Worm (Caenorhabditis elegans) whole organism, late embryonic: ENCODE measurements around the gene C35B1.3.
A peak's percentile ranks its signal among the peaks of the same experiment; 100 is the strongest.

Source experiments
- C08G9.2 ChIP-seq: sonication (generic microtip); optimal IDR thresholded peaks from 2 replicates; lab custom pipeline; 2016; ENCODE audit warnings: mild to moderate bottlenecking, missing genetic modification characterization, moderate library complexity, missing compliant biosample characterization
- C38D4.7 ChIP-seq: fragments of 200-800 bp; sonication (Bioruptor generic); optimal IDR thresholded peaks from 2 replicates; lab custom pipeline; 2018; ENCODE audit warnings: mild to moderate bottlenecking, missing genetic modification characterization, moderate library complexity, missing compliant biosample characterization
- F13H6.1 ChIP-seq: sonication (generic microtip); optimal IDR thresholded peaks from 2 replicates; lab custom pipeline; 2016; ENCODE audit warnings: missing genetic modification characterization, missing compliant biosample characterization
- K02D7.2 ChIP-seq: sonication (generic microtip); optimal IDR thresholded peaks from 2 replicates; lab custom pipeline; 2017; ENCODE audit warnings: mild to moderate bottlenecking, missing genetic modification characterization, missing compliant biosample characterization
- K09A11.1 ChIP-seq: sonication (generic microtip); optimal IDR thresholded peaks from 2 replicates; lab custom pipeline; 2017; ENCODE audit warnings: antibody characterized with exemption, mild to moderate bottlenecking, missing genetic modification characterization, missing compliant biosample characterization; ENCODE audit not compliant: insufficient read depth
- T23F11.4 ChIP-seq: fragments of 200-800 bp; sonication (Bioruptor generic); optimal IDR thresholded peaks from 2 replicates; lab custom pipeline; 2018; ENCODE audit warnings: mild to moderate bottlenecking, missing genetic modification characterization, missing compliant biosample characterization
- Y22D7AL.16 ChIP-seq: sonication (generic microtip); optimal IDR thresholded peaks from 2 replicates; lab custom pipeline; 2016; ENCODE audit warnings: missing genetic modification characterization, missing compliant biosample characterization
- ama-1 ChIP-seq: fragments of 150-350 bp; optimal IDR thresholded peaks from 2 replicates; lab custom pipeline; 2014
- ceh-14 ChIP-seq: sonication (generic microtip); optimal IDR thresholded peaks from 2 replicates; lab custom pipeline; 2016; ENCODE audit warnings: missing genotype, missing genetic modification characterization, missing compliant biosample characterization
- ceh-19 ChIP-seq: fragments of 200-800 bp; sonication (Bioruptor generic); optimal IDR thresholded peaks from 2 replicates; lab custom pipeline; 2018; ENCODE audit warnings: mild to moderate bottlenecking, missing genetic modification characterization, missing compliant biosample characterization
- ceh-2 ChIP-seq: sonication (generic microtip); optimal IDR thresholded peaks from 2 replicates; lab custom pipeline; 2016; ENCODE audit warnings: missing genotype, missing genetic modification characterization, missing compliant biosample characterization
- ceh-22 ChIP-seq: sonication (generic microtip); optimal IDR thresholded peaks from 2 replicates; lab custom pipeline; 2017; ENCODE audit warnings: missing biosample characterization, missing genetic modification characterization
- ceh-24 ChIP-seq: sonication (generic microtip); optimal IDR thresholded peaks from 2 replicates; lab custom pipeline; 2016; ENCODE audit warnings: mild to moderate bottlenecking, missing genetic modification characterization, missing compliant biosample characterization
- ceh-31 ChIP-seq: sonication (generic microtip); optimal IDR thresholded peaks from 2 replicates; lab custom pipeline; 2016; ENCODE audit warnings: missing genetic modification characterization, missing compliant biosample characterization
- ceh-34 ChIP-seq: sonication (generic microtip); optimal IDR thresholded peaks from 2 replicates; lab custom pipeline; 2016; ENCODE audit warnings: mild to moderate bottlenecking, missing genetic modification characterization, missing compliant biosample characterization
- ceh-48 ChIP-seq: sonication (generic microtip); optimal IDR thresholded peaks from 2 replicates; lab custom pipeline; 2016; ENCODE audit warnings: missing genetic modification characterization, inconsistent platforms, missing compliant biosample characterization
- ceh-6 ChIP-seq: fragments of 200-800 bp; sonication (Bioruptor generic); optimal IDR thresholded peaks from 2 replicates; lab custom pipeline; 2018; ENCODE audit warnings: mild to moderate bottlenecking, missing genetic modification characterization, missing compliant biosample characterization
- ceh-9 ChIP-seq: sonication (generic microtip); optimal IDR thresholded peaks from 2 replicates; lab custom pipeline; 2016; ENCODE audit warnings: mild to moderate bottlenecking, missing genetic modification characterization, inconsistent platforms, missing compliant biosample characterization
- che-1 ChIP-seq: sonication (generic microtip); optimal IDR thresholded peaks from 2 replicates; lab custom pipeline; 2016; ENCODE audit warnings: mild to moderate bottlenecking, missing genetic modification characterization, missing compliant biosample characterization
- elt-4 ChIP-seq: sonication (generic microtip); optimal IDR thresholded peaks from 2 replicates; lab custom pipeline; 2016; ENCODE audit warnings: missing genetic modification characterization, missing compliant biosample characterization
- fkh-6 ChIP-seq: sonication (generic microtip); optimal IDR thresholded peaks from 2 replicates; lab custom pipeline; 2016; ENCODE audit warnings: missing genetic modification characterization, missing compliant biosample characterization
- hlh-13 ChIP-seq: fragments of 200-800 bp; sonication (Bioruptor generic); optimal IDR thresholded peaks from 2 replicates; lab custom pipeline; 2018; ENCODE audit warnings: mild to moderate bottlenecking, missing genetic modification characterization, missing compliant biosample characterization
- hlh-30 ChIP-seq: sonication (generic microtip); optimal IDR thresholded peaks from 2 replicates; lab custom pipeline; 2017; ENCODE audit warnings: antibody characterized with exemption, missing genetic modification characterization, missing compliant biosample characterization; ENCODE audit not compliant: insufficient read depth
- hlh-6 ChIP-seq: sonication (generic microtip); optimal IDR thresholded peaks from 2 replicates; lab custom pipeline; 2016; ENCODE audit warnings: missing genotype, missing genetic modification characterization, missing compliant biosample characterization
- lin-11 ChIP-seq: fragments of 200-800 bp; sonication (Bioruptor generic); optimal IDR thresholded peaks from 2 replicates; lab custom pipeline; 2018; ENCODE audit warnings: mild to moderate bottlenecking, missing genetic modification characterization, missing compliant biosample characterization
- madf-2 ChIP-seq: sonication (generic microtip); optimal IDR thresholded peaks from 2 replicates; lab custom pipeline; 2017; ENCODE audit warnings: missing genetic modification characterization, missing compliant biosample characterization
- mec-3 ChIP-seq: sonication (generic microtip); optimal IDR thresholded peaks from 2 replicates; lab custom pipeline; 2016; ENCODE audit warnings: borderline replicate concordance, missing genetic modification characterization, missing compliant biosample characterization
- nhr-232 ChIP-seq: sonication (generic microtip); optimal IDR thresholded peaks from 2 replicates; lab custom pipeline; 2016; ENCODE audit warnings: missing genetic modification characterization, missing compliant biosample characterization
- pag-3 ChIP-seq: sonication (generic microtip); optimal IDR thresholded peaks from 2 replicates; lab custom pipeline; 2016; ENCODE audit warnings: missing compliant biosample characterization, missing genetic modification characterization, borderline replicate concordance
- pha-2 ChIP-seq: sonication (generic microtip); optimal IDR thresholded peaks from 2 replicates; lab custom pipeline; 2017; ENCODE audit warnings: mild to moderate bottlenecking, missing genetic modification characterization, missing compliant biosample characterization
- ref-2 ChIP-seq: sonication (generic microtip); optimal IDR thresholded peaks from 2 replicates; lab custom pipeline; 2016; ENCODE audit warnings: missing genetic modification characterization, missing compliant biosample characterization
- rnt-1 ChIP-seq: sonication (generic microtip); optimal IDR thresholded peaks from 2 replicates; lab custom pipeline; 2016; ENCODE audit warnings: missing genetic modification characterization, missing compliant biosample characterization
- sdc-2 ChIP-seq: sonication (generic microtip); optimal IDR thresholded peaks from 2 replicates; lab custom pipeline; 2016; ENCODE audit warnings: missing genotype, missing genetic modification characterization, missing compliant biosample characterization
- sox-2 ChIP-seq: fragments of 200-800 bp; sonication (Bioruptor generic); IDR thresholded peaks from 2 replicates; pipeline ENCODE4 v1.3.6; 2022; ENCODE audit warnings: missing genetic modification reagents, missing genetic modification characterization, missing compliant biosample characterization
- sox-4 ChIP-seq: sonication (generic microtip); optimal IDR thresholded peaks from 2 replicates; lab custom pipeline; 2017; ENCODE audit warnings: mild to moderate bottlenecking, missing genetic modification characterization, inconsistent platforms, missing compliant biosample characterization
- syd-9 ChIP-seq: sonication (generic microtip); optimal IDR thresholded peaks from 2 replicates; lab custom pipeline; 2016; ENCODE audit warnings: mild to moderate bottlenecking, missing genetic modification characterization, moderate library complexity, missing compliant biosample characterization
- tbx-2 ChIP-seq: sonication (generic microtip); optimal IDR thresholded peaks from 2 replicates; lab custom pipeline; 2016; ENCODE audit warnings: missing genetic modification characterization, missing compliant biosample characterization
- ttx-3 ChIP-seq: sonication (generic microtip); optimal IDR thresholded peaks from 2 replicates; lab custom pipeline; 2016; ENCODE audit warnings: missing genetic modification reagents, missing genetic modification characterization, missing compliant biosample characterization
- unc-3 ChIP-seq, 2 experiments: fragments of 200-800 bp in 1 of 2; sonication (Bioruptor generic) in 1 of 2; sonication (generic microtip) in 1 of 2; conservative IDR thresholded peaks in 1 of 2; optimal IDR thresholded peaks in 1 of 2; 2 replicates each; pipeline versions ENCODE4 v1.3.6 to Lab custom; 2016 to 2022; ENCODE audit warnings: missing compliant biosample characterization in 2 of 2, missing genetic modification characterization in 2 of 2, missing genetic modification reagents in 1 of 2
- unc-42 ChIP-seq: sonication (generic microtip); optimal IDR thresholded peaks from 2 replicates; lab custom pipeline; 2016; ENCODE audit warnings: missing genotype, missing genetic modification characterization, missing compliant biosample characterization
- unc-55 ChIP-seq: sonication (generic microtip); optimal IDR thresholded peaks from 2 replicates; lab custom pipeline; 2017; ENCODE audit warnings: missing biosample characterization, missing genetic modification reagents, missing genetic modification characterization
- zip-5 ChIP-seq: sonication (generic microtip); optimal IDR thresholded peaks from 2 replicates; lab custom pipeline; 2016; ENCODE audit warnings: missing genetic modification characterization, missing compliant biosample characterization
- ztf-16 ChIP-seq: sonication (generic microtip); optimal IDR thresholded peaks from 2 replicates; lab custom pipeline; 2017; ENCODE audit warnings: missing genetic modification characterization, missing compliant biosample characterization

Gene C35B1.3

DNA sequence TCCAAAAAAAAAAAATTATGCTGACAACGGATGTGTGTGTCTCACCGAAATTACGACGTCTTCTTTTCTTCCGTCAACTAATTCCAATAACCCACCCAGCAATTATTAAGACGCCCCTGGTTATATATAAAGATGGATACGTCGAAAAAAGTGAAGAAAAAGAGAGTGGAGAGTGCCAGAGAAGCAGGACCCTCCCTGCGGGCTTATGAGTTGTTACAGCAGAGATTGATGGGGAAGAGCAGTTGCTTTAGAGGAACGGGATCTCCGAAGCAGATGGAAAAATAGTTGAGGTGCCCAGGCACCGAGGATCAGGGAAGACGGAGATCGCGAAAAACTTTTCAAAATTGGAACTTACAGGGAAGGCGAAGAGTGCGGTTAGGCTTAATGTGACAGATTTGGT, 25.7 kb upstream of the C35B1.3 start:
- no peak for TF ChIP-seq ceh-19 (GFP tag; lab: Kevin White, UChicago)
- peak; percentile 0 for TF ChIP-seq rnt-1 (tag; lab: Kevin White, UChicago)
- peak; percentile 64 for TF ChIP-seq unc-55 (GFP tag; lab: Kevin White, UChicago)
- TF ChIP-seq ceh-34 (tag; lab: Kevin White, UChicago): no peak

DNA sequence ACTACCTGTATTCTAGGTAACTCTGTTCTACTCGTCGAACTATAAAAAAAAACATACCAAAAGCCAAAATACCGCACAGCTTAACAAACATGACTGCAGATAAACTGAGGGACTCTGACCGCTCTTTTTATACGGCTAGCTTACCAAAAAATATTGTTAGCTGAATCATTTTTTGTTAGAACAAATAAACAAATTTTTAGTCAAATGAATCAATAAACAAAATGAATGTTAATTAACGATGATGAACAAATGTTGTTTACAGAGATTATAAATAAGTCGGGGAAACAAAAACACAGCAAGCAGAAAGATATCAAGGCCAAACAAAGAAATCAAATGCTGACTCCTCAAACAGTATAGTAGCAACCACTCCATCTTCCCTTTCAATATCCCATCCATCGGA, 17.4 kb upstream of the C35B1.3 start, which contains the start of gene ilys-6:
Gene ilys-6 (minus strand): TSS at position 101 of the 400 bp plus-strand sequence.
- no peak for TF ChIP-seq unc-3 (GFP tag; conservative IDR thresholded peaks at IDR 0.05; lab: Robert Waterston, UW)
- TF ChIP-seq unc-3 (tag; optimal IDR thresholded peaks at IDR 0.05; lab: Kevin White, UChicago): no peak
- no peak for TF ChIP-seq ref-2 (tag; lab: Kevin White, UChicago)
- no peak for TF ChIP-seq ceh-14 (tag; lab: Kevin White, UChicago)
- no peak for TF ChIP-seq Y22D7AL.16
- TF ChIP-seq pag-3 (tag; lab: Kevin White, UChicago): no peak
- no peak for TF ChIP-seq hlh-13
- TF ChIP-seq ztf-16 (tag; lab: Kevin White, UChicago): no peak
- TF ChIP-seq che-1: no peak
- TF ChIP-seq C38D4.7 (GFP tag; lab: Kevin White, UChicago): no peak
- no peak for TF ChIP-seq ama-1 (lab: Kevin White, UChicago)
- no peak for TF ChIP-seq sox-2 (GFP tag; lab: Robert Waterston, UW)
- TF ChIP-seq mec-3 (tag; lab: Kevin White, UChicago): no peak
- TF ChIP-seq T23F11.4: no peak
- TF ChIP-seq ceh-22 (tag; lab: Kevin White, UChicago): no peak
- no peak for TF ChIP-seq ceh-6 (GFP tag; lab: Kevin White, UChicago)
- no peak for TF ChIP-seq ceh-19 (GFP tag; lab: Kevin White, UChicago)
- no peak for TF ChIP-seq hlh-6 (tag; lab: Kevin White, UChicago)

DNA sequence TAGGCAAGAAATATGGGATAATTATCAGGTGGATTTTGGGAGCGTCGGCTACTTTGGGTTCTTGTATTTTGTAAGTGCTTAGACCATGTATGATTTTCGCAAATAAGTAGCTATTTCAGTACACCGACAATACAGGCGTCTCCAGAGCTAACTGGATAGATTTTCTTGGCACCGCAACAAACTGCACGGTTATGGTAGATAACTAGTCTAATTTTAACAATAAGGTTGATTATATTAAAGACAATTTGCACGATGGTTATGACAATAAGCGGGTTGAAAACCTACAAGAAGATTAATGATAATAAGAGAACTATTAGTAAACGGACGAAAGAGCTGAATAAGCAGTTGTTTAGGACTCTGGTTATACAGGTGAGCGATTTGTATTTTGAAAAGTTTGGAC, 13.6 kb upstream of the C35B1.3 start:
- no peak for TF ChIP-seq syd-9 (tag; lab: Kevin White, UChicago)
- no peak for TF ChIP-seq K09A11.1 (tag; lab: Kevin White, UChicago)
- no peak for TF ChIP-seq ceh-19 (GFP tag; lab: Kevin White, UChicago)
- TF ChIP-seq F13H6.1: no peak
- TF ChIP-seq sox-4 (tag; lab: Kevin White, UChicago): no peak
- no peak for TF ChIP-seq ttx-3 (tag; lab: Kevin White, UChicago)
- no peak for TF ChIP-seq pha-2

ce11 chrIV:4068480-4068879, 12.5 kb upstream of the C35B1.3 start, which contains the start of gene fbxb-55:
Gene fbxb-55 (plus strand): TSS chrIV:4068780.
- TF ChIP-seq lin-11 (tag; lab: Kevin White, UChicago) (no peak), ceh-9 (tag; lab: Kevin White, UChicago) (no peak), ceh-48 (tag; lab: Kevin White, UChicago) (no peak), hlh-30 (no peak), unc-42 (tag; lab: Kevin White, UChicago) (no peak), ceh-24 (no peak), fkh-6 (tag; lab: Kevin White, UChicago) (no peak)

ce11 chrIV:4070810-4071209, 10.1 kb upstream of the C35B1.3 start:
- TF ChIP-seq madf-2 (tag; lab: Kevin White, UChicago): no peak
- peak; percentile 44 for TF ChIP-seq ceh-2 (tag; lab: Kevin White, UChicago)
- peak; percentile 58 for TF ChIP-seq tbx-2 (tag; lab: Kevin White, UChicago)
- peak; percentile 55 for TF ChIP-seq ceh-31 (tag; lab: Kevin White, UChicago)
- TF ChIP-seq ref-2 (tag; lab: Kevin White, UChicago): peak; percentile 59
- no peak for TF ChIP-seq K02D7.2 (tag; lab: Kevin White, UChicago)
- TF ChIP-seq elt-4 (tag; lab: Kevin White, UChicago): no peak
- TF ChIP-seq zip-5 (tag; lab: Kevin White, UChicago): peak; percentile 2
- TF ChIP-seq C38D4.7 (GFP tag; lab: Kevin White, UChicago): no peak
- TF ChIP-seq nhr-232 (tag; lab: Kevin White, UChicago): no peak
- peak; percentile 7 for TF ChIP-seq C08G9.2
- TF ChIP-seq unc-3 (GFP tag; conservative IDR thresholded peaks at IDR 0.05; lab: Robert Waterston, UW): no peak
- TF ChIP-seq unc-3 (tag; optimal IDR thresholded peaks at IDR 0.05; lab: Kevin White, UChicago): no peak
- no peak for TF ChIP-seq sdc-2 (tag; lab: Kevin White, UChicago)
